Worm (Caenorhabditis elegans): ENCODE measurements around the gene K02E11.6.
"Not testable (repeated sequence)": the region's sequence is repeated elsewhere in the genome, so short reads cannot be mapped to it uniquely, and the experiment has no call there.

DNA sequence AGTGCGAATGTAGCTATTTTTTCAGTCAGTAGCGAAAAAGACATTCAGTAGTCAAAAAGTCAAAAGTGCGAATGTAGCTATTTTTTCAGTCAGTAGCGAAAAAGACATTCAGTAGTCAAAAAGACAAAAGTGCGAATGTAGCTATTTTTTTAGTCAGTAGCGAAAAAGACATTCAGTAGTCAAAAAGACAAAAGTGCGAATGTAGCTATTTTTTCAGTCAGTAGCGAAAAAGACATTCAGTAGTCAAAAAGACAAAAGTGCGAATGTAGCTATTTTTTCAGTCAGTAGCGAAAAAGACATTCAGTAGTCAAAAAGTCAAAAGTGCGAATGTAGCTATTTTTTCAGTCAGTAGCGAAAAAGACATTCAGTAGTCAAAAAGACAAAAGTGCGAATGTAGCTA is 43.4 kb upstream of the K02E11.6 start, which contains the start of gene T16A9.3:
- TF ChIP-seq lin-39 (tag; optimal IDR thresholded peaks at IDR 0.05); lin-15B (tag; optimal IDR thresholded peaks at IDR 0.05); unc-62 (GFP tag; optimal IDR thresholded peaks at IDR 0.05); zag-1 (tag; optimal IDR thresholded peaks at IDR 0.05); ama-1 (optimal IDR thresholded peaks at IDR 0.05): not testable (repeated sequence)
